2 worm cellular contexts compared by ENCODE assay signal in the genomic region with DNA sequence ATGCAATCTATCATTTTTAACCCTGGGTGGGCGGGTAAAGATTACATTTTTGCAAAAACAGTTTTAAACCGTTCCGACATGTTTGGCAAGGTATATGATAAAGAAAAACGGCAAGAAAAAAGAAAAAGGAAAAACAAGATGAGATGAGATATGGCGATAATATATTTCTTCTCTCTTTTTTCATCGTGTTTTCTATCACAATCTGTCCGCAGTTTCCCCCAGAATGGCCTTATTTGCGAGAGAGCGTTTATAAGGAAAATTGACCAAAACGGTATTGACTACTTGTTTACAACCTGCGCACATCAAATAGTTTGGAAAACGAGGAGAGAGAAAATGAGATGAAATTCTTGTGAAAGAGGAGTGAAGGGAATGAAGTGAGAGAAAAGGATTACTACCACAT.
TF ChIP-seq lines count a peak whose summit lies in the region.

No protein-coding gene starts in this region.

TF ChIP-seq in whole organism, L1 larva, 84 proteins besides CTCF, POLR2A, EP300 and RAD21 (continued from another document and continues in another):
- TF ChIP-seq C16A3.4 (tag; optimal IDR thresholded peaks at IDR 0.05; lab: Kevin White, UChicago) (peak; percentile 50), xbp-1 (tag; optimal IDR thresholded peaks at IDR 0.05; lab: Kevin White, UChicago) (peak; percentile 11), pqm-1 (tag; optimal IDR thresholded peaks at IDR 0.05; lab: Kevin White, UChicago) (no peak), grh-1 (GFP tag; IDR thresholded peaks at IDR 0.05; lab: Robert Waterston, UW) (0 out of 2 replicates have a peak, but pooled peaks have one; percentile 37), unc-130 (tag; optimal IDR thresholded peaks at IDR 0.05; lab: Kevin White, UChicago) (peak; percentile 2), nhr-12 (tag; optimal IDR thresholded peaks at IDR 0.05; lab: Kevin White, UChicago) (no peak), nhr-47 (tag; optimal IDR thresholded peaks at IDR 0.05; lab: Kevin White, UChicago) (peak; percentile 19), zip-4 (GFP tag; optimal IDR thresholded peaks at IDR 0.05; lab: Kevin White, UChicago) (no peak), nhr-85 (tag; lab: Kevin White, UChicago) (peak; percentile 97), fkh-4 (tag; optimal IDR thresholded peaks at IDR 0.05; lab: Kevin White, UChicago; ENCODE audit: borderline replicate concordance) (no peak), lir-3 (tag; optimal IDR thresholded peaks at IDR 0.05; lab: Kevin White, UChicago; ENCODE audit: poor library complexity) (no peak), swsn-7 (tag; optimal IDR thresholded peaks at IDR 0.05; lab: Kevin White, UChicago) (peak; percentile 4), jun-1 (tag; optimal IDR thresholded peaks at IDR 0.05; lab: Kevin White, UChicago) (no peak), ama-1 (optimal IDR thresholded peaks at IDR 0.05; lab: Kevin White, UChicago) (no peak), snu-23 (GFP tag; optimal IDR thresholded peaks at IDR 0.05; lab: Kevin White, UChicago) (peak; percentile 73), ceh-63 (GFP tag; optimal IDR thresholded peaks at IDR 0.05; lab: Kevin White, UChicago) (no peak), lin-39 (tag; optimal IDR thresholded peaks at IDR 0.05; lab: Kevin White, UChicago) (no peak), nhr-76 (tag; optimal IDR thresholded peaks at IDR 0.05; lab: Kevin White, UChicago) (no peak), efl-1 (optimal IDR thresholded peaks at IDR 0.05; lab: Kevin White, UChicago) (peak in 1 of 2 experiments; percentile 8), efl-1 (GFP tag; optimal IDR thresholded peaks at IDR 0.05 in 1 of 2; lab: Kevin White, UChicago) (peak in 1 of 2 experiments; percentile 31), hlh-17 (GFP tag; optimal IDR thresholded peaks at IDR 0.05; lab: Kevin White, UChicago; ENCODE audit: borderline replicate concordance) (no peak), alr-1 (tag; optimal IDR thresholded peaks at IDR 0.05; lab: Kevin White, UChicago; ENCODE audit: borderline replicate concordance) (no peak), mef-2 (tag; optimal IDR thresholded peaks at IDR 0.05; lab: Kevin White, UChicago) (no peak), rnt-1 (tag; optimal IDR thresholded peaks at IDR 0.05; lab: Kevin White, UChicago) (no peak), aly-2 (tag; optimal IDR thresholded peaks at IDR 0.05; lab: Kevin White, UChicago) (no peak), nhr-71 (tag; optimal IDR thresholded peaks at IDR 0.05; lab: Kevin White, UChicago) (peak; percentile 70), hlh-4 (tag; optimal IDR thresholded peaks at IDR 0.05; lab: Kevin White, UChicago) (no peak), dpl-1 (GFP tag; optimal IDR thresholded peaks at IDR 0.05; lab: Kevin White, UChicago) (no peak), nhr-20 (tag; optimal IDR thresholded peaks at IDR 0.05; lab: Kevin White, UChicago) (peak; percentile 76), mdl-1 (tag; optimal IDR thresholded peaks at IDR 0.05; lab: Kevin White, UChicago) (peak in 1 of 2 experiments; percentile 36), nhr-90 (tag; optimal IDR thresholded peaks at IDR 0.05; lab: Kevin White, UChicago; ENCODE audit: poor library complexity) (peak; percentile 48), lin-15B (tag; optimal IDR thresholded peaks at IDR 0.05; lab: Kevin White, UChicago) (no peak), egl-27 (tag; optimal IDR thresholded peaks at IDR 0.05; lab: Kevin White, UChicago) (no peak), sup-37 (GFP tag; optimal IDR thresholded peaks at IDR 0.05; lab: Kevin White, UChicago) (no peak), ztf-11 (tag; optimal IDR thresholded peaks at IDR 0.05; lab: Kevin White, UChicago) (no peak), ets-5 (GFP tag; IDR thresholded peaks at IDR 0.05; lab: Robert Waterston, UW) (no peak), pag-3 (tag; optimal IDR thresholded peaks at IDR 0.05; lab: Kevin White, UChicago; ENCODE audit: borderline replicate concordance, insufficient read depth) (peak; percentile 24), unc-98 (GFP tag; IDR thresholded peaks at IDR 0.05; lab: Robert Waterston, UW) (no peak), zag-1 (tag; optimal IDR thresholded peaks at IDR 0.05; lab: Kevin White, UChicago) (no peak), tbx-2 (tag; optimal IDR thresholded peaks at IDR 0.05; lab: Kevin White, UChicago) (no peak), C34B4.2 (tag; optimal IDR thresholded peaks at IDR 0.05; lab: Kevin White, UChicago) (no peak), ceh-8 (GFP tag; optimal IDR thresholded peaks at IDR 0.05; lab: Kevin White, UChicago) (no peak), hpl-2 (GFP tag; optimal IDR thresholded peaks at IDR 0.05; lab: Kevin White, UChicago) (no peak), unc-30 (tag; optimal IDR thresholded peaks at IDR 0.05; lab: Kevin White, UChicago) (no peak), snpc-4 (tag; optimal IDR thresholded peaks at IDR 0.05; lab: Kevin White, UChicago) (no peak), elt-2 (tag; optimal IDR thresholded peaks at IDR 0.05; lab: Kevin White, UChicago) (no peak), pax-3 (tag; optimal IDR thresholded peaks at IDR 0.05; lab: Kevin White, UChicago) (no peak), tlp-1 (tag; optimal IDR thresholded peaks at IDR 0.05; lab: Kevin White, UChicago) (no peak), irx-1 (tag; optimal IDR thresholded peaks at IDR 0.05; lab: Kevin White, UChicago) (peak; percentile 26), F16B12.6 (tag; optimal IDR thresholded peaks at IDR 0.05; lab: Kevin White, UChicago) (no peak), elt-3 (tag; optimal IDR thresholded peaks at IDR 0.05; lab: Kevin White, UChicago) (peak in 4 of 6 experiments; percentile 1 to 93 (median 36)), fkh-10 (GFP tag; optimal IDR thresholded peaks at IDR 0.05; lab: Kevin White, UChicago) (no peak), nhr-28 (tag; optimal IDR thresholded peaks at IDR 0.05; lab: Kevin White, UChicago) (no peak), skn-1 (tag; optimal IDR thresholded peaks at IDR 0.05; lab: Kevin White, UChicago) (no peak), nhr-11 (tag; optimal IDR thresholded peaks at IDR 0.05; lab: Kevin White, UChicago) (no peak), aha-1 (tag; optimal IDR thresholded peaks at IDR 0.05; lab: Kevin White, UChicago) (no peak), isw-1 (GFP tag; IDR thresholded peaks at IDR 0.05; lab: Robert Waterston, UW) (no peak), ceh-90 (tag; optimal IDR thresholded peaks at IDR 0.05; lab: Kevin White, UChicago) (no peak), ztf-4 (tag; optimal IDR thresholded peaks at IDR 0.05; lab: Kevin White, UChicago) (peak; percentile 6), lin-35 (GFP tag; optimal IDR thresholded peaks at IDR 0.05; lab: Kevin White, UChicago) (peak in 1 of 2 experiments; percentile 38), sptf-1 (tag; optimal IDR thresholded peaks at IDR 0.05; lab: Kevin White, UChicago) (no peak), nhr-19 (GFP tag; conservative IDR thresholded peaks at IDR 0.05; lab: Robert Waterston, UW) (peak; percentile 21; the same call in 1 of the 2 replicates), unc-62 (GFP tag; optimal IDR thresholded peaks at IDR 0.05; lab: Kevin White, UChicago) (no peak), lin-14 (GFP tag; optimal IDR thresholded peaks at IDR 0.05; lab: Kevin White, UChicago) (peak; percentile 87)

TF ChIP-seq in whole organism, L2 larva, 48 proteins besides CTCF, POLR2A, EP300 and RAD21 (continued from another document):
- TF ChIP-seq blmp-1 (tag; optimal IDR thresholded peaks at IDR 0.05; lab: Kevin White, UChicago; ENCODE audit: insufficient read depth) (peak; percentile 75), mdl-1 (tag; optimal IDR thresholded peaks at IDR 0.05; lab: Kevin White, UChicago) (peak in 1 of 2 experiments; percentile 3), nhr-6 (tag; optimal IDR thresholded peaks at IDR 0.05; lab: Kevin White, UChicago) (peak; percentile 61), nhr-21 (tag; optimal IDR thresholded peaks at IDR 0.05; lab: Kevin White, UChicago) (peak; percentile 50), mbf-1 (tag; optimal IDR thresholded peaks at IDR 0.05; lab: Kevin White, UChicago) (no peak), fos-1 (tag; optimal IDR thresholded peaks at IDR 0.05; lab: Kevin White, UChicago) (peak; percentile 40), egl-27 (tag; optimal IDR thresholded peaks at IDR 0.05; lab: Kevin White, UChicago) (peak; percentile 4), ama-1 (optimal IDR thresholded peaks at IDR 0.05; lab: Kevin White, UChicago) (no peak), crh-2 (tag; optimal IDR thresholded peaks at IDR 0.05; lab: Kevin White, UChicago) (peak; percentile 42), unc-62 (GFP tag; optimal IDR thresholded peaks at IDR 0.05; lab: Kevin White, UChicago) (no peak), nhr-25 (tag; optimal IDR thresholded peaks at IDR 0.05; lab: Kevin White, UChicago) (peak; percentile 82), sma-3 (GFP tag; optimal IDR thresholded peaks at IDR 0.05; lab: Kevin White, UChicago) (peak; percentile 59), nhr-129 (tag; optimal IDR thresholded peaks at IDR 0.05; lab: Kevin White, UChicago) (peak; percentile 50), C34F6.9 (tag; optimal IDR thresholded peaks at IDR 0.05; lab: Kevin White, UChicago) (peak; percentile 41), skn-1 (tag; optimal IDR thresholded peaks at IDR 0.05; lab: Kevin White, UChicago) (no peak), F13H6.1 (tag; optimal IDR thresholded peaks at IDR 0.05; lab: Kevin White, UChicago) (peak; percentile 7)
